Worm (Caenorhabditis elegans): ENCODE results near the gene Y17G9B.4.

DNA sequence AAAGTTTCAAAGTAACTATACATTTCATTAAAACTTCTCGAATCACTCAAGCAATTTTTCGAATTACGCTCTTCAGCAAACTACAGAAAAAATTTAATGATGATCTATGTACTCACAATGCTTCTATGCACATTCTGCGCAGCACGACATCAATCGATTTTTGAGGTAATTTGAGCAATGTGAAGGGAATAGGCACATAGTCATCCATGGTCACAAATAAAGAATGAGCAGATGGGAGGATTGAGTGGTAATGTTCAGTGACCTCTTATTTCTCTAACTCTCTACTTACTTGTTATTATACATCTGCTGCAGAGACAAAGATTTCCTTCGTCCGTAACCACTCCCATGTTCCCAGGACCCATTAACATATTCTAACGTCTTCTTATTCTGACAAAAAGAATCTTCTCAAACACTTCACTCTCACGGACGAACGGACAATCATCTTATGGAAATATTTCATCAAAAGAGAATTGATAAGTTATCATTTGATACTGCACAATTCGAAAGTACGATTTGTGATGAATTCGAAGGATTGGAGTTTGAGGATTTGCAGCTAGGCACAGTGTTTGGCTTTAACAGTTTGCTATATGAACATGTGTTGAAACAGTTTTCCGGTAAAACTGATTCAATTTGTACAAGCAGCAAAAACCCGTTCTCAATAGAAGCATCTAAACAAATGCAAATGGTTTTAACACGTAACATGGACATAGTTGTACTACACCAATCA is 4.2 kb downstream of the Y17G9B.4 start, which contains the start of the genes fbxb-77 and Y17G9B.11:
- TF ChIP-seq ets-5 (GFP tag; IDR thresholded peaks at IDR 0.05), result no peak
- TF ChIP-seq nhr-11 (tag; optimal IDR thresholded peaks at IDR 0.05), result no peak
- TF ChIP-seq ceh-82 (tag; optimal IDR thresholded peaks at IDR 0.05), result no peak
- no peak for TF ChIP-seq lir-3 (tag; optimal IDR thresholded peaks at IDR 0.05; ENCODE audit: poor library complexity)
- no peak for TF ChIP-seq aha-1 (tag; optimal IDR thresholded peaks at IDR 0.05)
- no peak for TF ChIP-seq dpl-1 (GFP tag; optimal IDR thresholded peaks at IDR 0.05)
- no peak for TF ChIP-seq lin-13 (GFP tag; optimal IDR thresholded peaks at IDR 0.05)
- TF ChIP-seq tlp-1 (tag; optimal IDR thresholded peaks at IDR 0.05), result no peak
- no peak for TF ChIP-seq jun-1 (tag; optimal IDR thresholded peaks at IDR 0.05)
- no peak for TF ChIP-seq fkh-4 (tag; optimal IDR thresholded peaks at IDR 0.05; ENCODE audit: borderline replicate concordance)
- no peak for TF ChIP-seq ceh-88 (GFP tag; IDR thresholded peaks at IDR 0.05)
- TF ChIP-seq ztf-11 (tag; optimal IDR thresholded peaks at IDR 0.05), result no peak
- no peak for TF ChIP-seq aly-2 (tag; optimal IDR thresholded peaks at IDR 0.05)
